Worm (Caenorhabditis elegans): ENCODE data around the gene srh-40.

DNA sequence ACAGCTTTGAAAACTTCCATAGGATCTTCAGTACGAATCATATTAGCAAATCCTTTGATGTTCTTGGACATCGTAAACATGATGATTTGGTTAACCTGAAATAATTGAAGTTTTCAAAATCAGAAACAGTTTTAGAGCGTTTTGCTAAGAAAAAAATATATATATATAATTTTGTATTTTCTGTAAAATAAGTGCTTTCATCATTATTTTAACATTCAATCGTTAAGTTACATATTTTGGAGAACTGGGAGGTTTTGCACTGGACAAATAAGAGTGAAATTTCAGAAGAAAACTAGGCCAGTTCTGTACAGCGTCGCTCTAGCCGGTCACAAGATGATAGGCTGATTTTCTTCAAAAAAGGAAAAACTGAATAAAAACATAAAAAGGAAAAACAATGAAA lies 32.1 kb upstream of the srh-40 start, which contains the start of gene F27B3.6:
- TF ChIP-seq him-1 (tag; optimal IDR thresholded peaks at IDR 0.05) (no peak), W03F9.2 (tag; optimal IDR thresholded peaks at IDR 0.05) (no peak)

All from whole organism, L4/young adult.